Worm (Caenorhabditis elegans) whole organism, L4 larva: ENCODE measurements around the gene F32F2.4.

Experiments
- aha-1 ChIP-seq: fragments of 150-350 bp; peaks from one replicate; lab custom pipeline; 2014; ENCODE audit warnings: missing biosample characterization, missing genetic modification characterization
- ceh-62 ChIP-seq: sonication (generic microtip); optimal IDR thresholded peaks from 2 replicates; lab custom pipeline; 2017; ENCODE audit warnings: missing biosample characterization, missing genetic modification characterization
- daf-16 ChIP-seq, 3 experiments: sonication (generic microtip); optimal IDR thresholded peaks; 2 replicates each; lab custom pipeline; 2016 to 2017; ENCODE audit warnings: missing genetic modification characterization in 3 of 3, missing genetic modification reagents in 3 of 3, mild to moderate bottlenecking in 2 of 3, missing compliant biosample characterization in 2 of 3, missing biosample characterization in 1 of 3, moderate library complexity in 1 of 3
- dmd-6 ChIP-seq: fragments of 200-800 bp; sonication (Bioruptor generic); IDR thresholded peaks from 2 replicates; pipeline ENCODE4 v1.3.6; 2022; ENCODE audit warnings: missing genetic modification reagents, missing genetic modification characterization, missing compliant biosample characterization
- dve-1 ChIP-seq: sonication (generic microtip); optimal IDR thresholded peaks from 2 replicates; lab custom pipeline; 2017; ENCODE audit warnings: antibody characterized with exemption, mild to moderate bottlenecking, missing genetic modification characterization, missing compliant biosample characterization; ENCODE audit not compliant: insufficient read depth
- mep-1 ChIP-seq: fragments of 150-350 bp; sonication (generic microtip); optimal IDR thresholded peaks from 3 replicates; lab custom pipeline; 2014; ENCODE audit warnings: missing biosample characterization, missing genetic modification characterization
- nhr-28 ChIP-seq: fragments of 150-350 bp; optimal IDR thresholded peaks from 2 replicates; lab custom pipeline; 2014; ENCODE audit warnings: missing biosample characterization, missing genetic modification characterization
- nhr-42 ChIP-seq: fragments of 200-800 bp; sonication (Bioruptor generic); IDR thresholded peaks from 2 replicates; pipeline ENCODE4 v1.3.6; 2022; ENCODE audit warnings: missing genetic modification characterization, missing compliant biosample characterization
- nhr-48 ChIP-seq: sonication (generic microtip); optimal IDR thresholded peaks from 2 replicates; lab custom pipeline; 2016; ENCODE audit warnings: mild to moderate bottlenecking, missing genetic modification characterization, missing compliant biosample characterization
- nhr-6 ChIP-seq: fragments of 150-350 bp; optimal IDR thresholded peaks from 2 replicates; lab custom pipeline; 2014; ENCODE audit warnings: missing biosample characterization, missing genetic modification characterization
- php-3 ChIP-seq: fragments of 200-800 bp; sonication (Bioruptor generic); IDR thresholded peaks from 2 replicates; pipeline ENCODE4 v1.3.6; 2022; ENCODE audit warnings: missing genetic modification reagents, missing genetic modification characterization, missing compliant biosample characterization
- pqm-1 ChIP-seq: sonication (generic microtip); optimal IDR thresholded peaks from 2 replicates; lab custom pipeline; 2017; ENCODE audit warnings: missing biosample characterization, missing genetic modification characterization
- unc-62 ChIP-seq, 3 experiments: fragments of 150-350 bp in 1 of 3; sonication (generic microtip); optimal IDR thresholded peaks in 2 of 3; peaks in 1 of 3; 1 replicate in 1 of 3; 2 replicates in 2 of 3; lab custom pipeline; 2014 to 2017; ENCODE audit warnings: missing biosample characterization in 3 of 3, missing genetic modification characterization in 3 of 3, missing genetic modification reagents in 3 of 3, missing genotype in 1 of 3
- zip-2 ChIP-seq: fragments of 150-350 bp; optimal IDR thresholded peaks from 2 replicates; lab custom pipeline; 2014; ENCODE audit warnings: missing biosample characterization, missing genetic modification characterization

Gene F32F2.4

ce11 chrV:13324933-13325760 is 49.1 kb downstream of the F32F2.4 start, which contains the start of gene C50B6.7:
Gene C50B6.7, minus strand, starts transcription at chrV:13324983.
- TF ChIP-seq nhr-28 (tag; lab: Kevin White, UChicago) (peak; percentile 2), nhr-42 (GFP tag; lab: Robert Waterston, UW) (no peak), unc-62 (GFP tag; optimal IDR thresholded peaks at IDR 0.05 in 1 of 2; lab: Kevin White, UChicago) (peak in 1 of 2 experiments; percentile 3), unc-62 (tag; optimal IDR thresholded peaks at IDR 0.05; lab: Kevin White, UChicago) (no peak), daf-16 (GFP tag; optimal IDR thresholded peaks at IDR 0.05; lab: Kevin White, UChicago) (no peak), daf-16 (tag; optimal IDR thresholded peaks at IDR 0.05; lab: Kevin White, UChicago) (peak; percentile 52), pqm-1 (tag; lab: Kevin White, UChicago) (peak; percentile 22), php-3 (peak; percentile 90), ceh-62 (no peak), zip-2 (tag; lab: Kevin White, UChicago) (no peak), nhr-48 (tag; lab: Kevin White, UChicago) (peak; percentile 9), dmd-6 (GFP tag; lab: Robert Waterston, UW) (peak; percentile 48), dve-1 (tag; lab: Kevin White, UChicago) (peak; percentile 11), nhr-6 (tag; lab: Kevin White, UChicago) (no peak), mep-1 (tag; lab: Kevin White, UChicago) (no peak), aha-1 (peak; percentile 56)
